Worm (Caenorhabditis elegans): Measurements from ENCODE around the gene srw-3.

The srw-3 gene

ce11 chrV:7713691-7714090 lies 8.3 kb downstream of the srw-3 start, which contains the start of gene ZK105.1:
TSS of gene ZK105.1 (plus strand) at chrV:7713991.
- TF ChIP-seq F13C5.2 (tag; optimal IDR thresholded peaks at IDR 0.05) = no peak
- no peak for TF ChIP-seq ceh-36 (tag; optimal IDR thresholded peaks at IDR 0.05)
- no peak for TF ChIP-seq tra-4 (tag; optimal IDR thresholded peaks at IDR 0.05)
- TF ChIP-seq pes-1 (GFP tag; IDR thresholded peaks at IDR 0.05) = no peak
- TF ChIP-seq ama-1 (optimal IDR thresholded peaks at IDR 0.05) = no peak
- no peak for TF ChIP-seq hnd-1 (tag; optimal IDR thresholded peaks at IDR 0.05)
- TF ChIP-seq tbx-11 (GFP tag; IDR thresholded peaks at IDR 0.05) = no peak
- TF ChIP-seq aly-1 (tag; optimal IDR thresholded peaks at IDR 0.05) = no peak
- no peak for TF ChIP-seq ets-7 (tag; optimal IDR thresholded peaks at IDR 0.05)
- no peak for TF ChIP-seq B0310.2 (tag; optimal IDR thresholded peaks at IDR 0.05)
- TF ChIP-seq tbx-37 (GFP tag; conservative IDR thresholded peaks at IDR 0.05) = no peak
- TF ChIP-seq hmbx-1 (tag; optimal IDR thresholded peaks at IDR 0.05) = no peak
- no peak for TF ChIP-seq sea-1 (GFP tag; conservative IDR thresholded peaks at IDR 0.05)
- no peak for TF ChIP-seq flt-1 (GFP tag; IDR thresholded peaks at IDR 0.05)
- TF ChIP-seq ceh-13 (GFP tag; optimal IDR thresholded peaks at IDR 0.05) = no peak
- no peak for TF ChIP-seq hmg-4 (GFP tag; optimal IDR thresholded peaks at IDR 0.05)

ce11 chrV:7716034-7716433 lies 10.6 kb downstream of the srw-3 start, which contains the start of gene ZK105.12:
TSS of gene ZK105.12 (minus strand) at chrV:7716134.
- TF ChIP-seq pes-1 (GFP tag; IDR thresholded peaks at IDR 0.05) = no peak
- no peak for TF ChIP-seq tra-4 (tag; optimal IDR thresholded peaks at IDR 0.05)
- TF ChIP-seq tbx-11 (GFP tag; IDR thresholded peaks at IDR 0.05) = no peak
- no peak for TF ChIP-seq ama-1 (optimal IDR thresholded peaks at IDR 0.05)
- TF ChIP-seq flt-1 (GFP tag; IDR thresholded peaks at IDR 0.05) = no peak

ce11 chrV:7717629-7718028 lies 12.2 kb downstream of the srw-3 start, which contains the start of gene ZK105.5:
TSS of gene ZK105.5 (minus strand) at chrV:7717729.
- no peak for TF ChIP-seq tbx-37 (GFP tag; conservative IDR thresholded peaks at IDR 0.05)
- no peak for TF ChIP-seq hmbx-1 (tag; optimal IDR thresholded peaks at IDR 0.05)
- no peak for TF ChIP-seq sea-1 (GFP tag; conservative IDR thresholded peaks at IDR 0.05)

- TF ChIP-seq hmbx-1 (tag; optimal IDR thresholded peaks at IDR 0.05) = no peak
- TF ChIP-seq tra-4 (tag; optimal IDR thresholded peaks at IDR 0.05) = no peak
- no peak for TF ChIP-seq scrt-1 (GFP tag; IDR thresholded peaks at IDR 0.05)
- TF ChIP-seq hnd-1 (tag; optimal IDR thresholded peaks at IDR 0.05) = no peak
- no peak for TF ChIP-seq tbx-37 (GFP tag; conservative IDR thresholded peaks at IDR 0.05)
- no peak for TF ChIP-seq aly-1 (tag; optimal IDR thresholded peaks at IDR 0.05)
- TF ChIP-seq flt-1 (GFP tag; IDR thresholded peaks at IDR 0.05) = no peak
- TF ChIP-seq B0310.2 (tag; optimal IDR thresholded peaks at IDR 0.05) = no peak
- no peak for TF ChIP-seq F13C5.2 (tag; optimal IDR thresholded peaks at IDR 0.05)
- TF ChIP-seq ceh-13 (GFP tag; optimal IDR thresholded peaks at IDR 0.05) = no peak
- TF ChIP-seq pes-1 (GFP tag; IDR thresholded peaks at IDR 0.05) = no peak
Measured at ce11 chrV:7721945-7722344, 16.5 kb downstream of the srw-3 start, which contains the start of gene ZK105.14. TSS of gene ZK105.14 (minus strand) at chrV:7722045.

- TF ChIP-seq tra-4 (tag; optimal IDR thresholded peaks at IDR 0.05) (no peak), ceh-36 (tag; optimal IDR thresholded peaks at IDR 0.05) (no peak), sea-1 (GFP tag; conservative IDR thresholded peaks at IDR 0.05) (no peak), hmbx-1 (tag; optimal IDR thresholded peaks at IDR 0.05) (no peak), scrt-1 (GFP tag; IDR thresholded peaks at IDR 0.05) (no peak), tbx-37 (GFP tag; conservative IDR thresholded peaks at IDR 0.05) (no peak), aly-1 (tag; optimal IDR thresholded peaks at IDR 0.05) (no peak), hnd-1 (tag; optimal IDR thresholded peaks at IDR 0.05) (no peak), ceh-13 (GFP tag; optimal IDR thresholded peaks at IDR 0.05) (no peak), ets-7 (tag; optimal IDR thresholded peaks at IDR 0.05) (no peak), hmg-4 (GFP tag; optimal IDR thresholded peaks at IDR 0.05) (no peak), B0310.2 (tag; optimal IDR thresholded peaks at IDR 0.05) (no peak), ama-1 (optimal IDR thresholded peaks at IDR 0.05) (no peak), tbx-11 (GFP tag; IDR thresholded peaks at IDR 0.05) (no peak), pes-1 (GFP tag; IDR thresholded peaks at IDR 0.05) (no peak), flt-1 (GFP tag; IDR thresholded peaks at IDR 0.05) (no peak), F13C5.2 (tag; optimal IDR thresholded peaks at IDR 0.05) (no peak)
Measured at ce11 chrV:7723967-7724544, 18.6 kb downstream of the srw-3 start, which contains the start of the genes ZK105.6 and ZK105.8. TSS of gene ZK105.6 (minus strand) at chrV:7724067. TSS of gene ZK105.8 (plus strand) at chrV:7724494.

ce11 chrV:7726202-7726601 lies 20.8 kb downstream of the srw-3 start:
- TF ChIP-seq hmg-4 (GFP tag; optimal IDR thresholded peaks at IDR 0.05) (no peak), F13C5.2 (tag; optimal IDR thresholded peaks at IDR 0.05) (no peak), tra-4 (tag; optimal IDR thresholded peaks at IDR 0.05) (no peak), B0310.2 (tag; optimal IDR thresholded peaks at IDR 0.05) (no peak), ets-7 (tag; optimal IDR thresholded peaks at IDR 0.05) (no peak), ceh-13 (GFP tag; optimal IDR thresholded peaks at IDR 0.05) (no peak), tbx-37 (GFP tag; conservative IDR thresholded peaks at IDR 0.05) (no peak), flt-1 (GFP tag; IDR thresholded peaks at IDR 0.05) (no peak), hmbx-1 (tag; optimal IDR thresholded peaks at IDR 0.05) (no peak), aly-1 (tag; optimal IDR thresholded peaks at IDR 0.05) (no peak), pes-1 (GFP tag; IDR thresholded peaks at IDR 0.05) (no peak), hnd-1 (tag; optimal IDR thresholded peaks at IDR 0.05) (no peak), tbx-11 (GFP tag; IDR thresholded peaks at IDR 0.05) (no peak), ama-1 (optimal IDR thresholded peaks at IDR 0.05) (no peak), scrt-1 (GFP tag; IDR thresholded peaks at IDR 0.05) (no peak), sea-1 (GFP tag; conservative IDR thresholded peaks at IDR 0.05) (no peak), ceh-36 (tag; optimal IDR thresholded peaks at IDR 0.05) (no peak)

ce11 chrV:7726927-7727326 lies 21.5 kb downstream of the srw-3 start:
- TF ChIP-seq flt-1 (GFP tag; IDR thresholded peaks at IDR 0.05) (no peak), pes-1 (GFP tag; IDR thresholded peaks at IDR 0.05) (no peak), ama-1 (optimal IDR thresholded peaks at IDR 0.05) (no peak)
